Worm (Caenorhabditis elegans) whole organism, L3 larva: ENCODE results near the gene yju-2.
A peak's percentile ranks its signal among the peaks of the same experiment; 100 is the strongest.

Experiments used
- lin-39 ChIP-seq: fragments of 150-350 bp; optimal IDR thresholded peaks from 2 replicates; lab custom pipeline; 2018; ENCODE audit warnings: missing biosample characterization, missing genetic modification reagents, missing genetic modification characterization
- nhr-77 ChIP-seq: fragments of 150-350 bp; optimal IDR thresholded peaks from 2 replicates; lab custom pipeline; 2014; ENCODE audit warnings: missing biosample characterization, missing genetic modification characterization

- TF ChIP-seq lin-39 (tag; lab: Kevin White, UChicago) = peak; percentile 91
- TF ChIP-seq nhr-77 (tag; lab: Kevin White, UChicago) = no peak
These were observed 21.9 kb upstream of the yju-2 start, which contains the start of the genes syf-2 and K04G7.1 for ce11 chrIII:7162065-7162762.
